Worm (Caenorhabditis elegans): ENCODE measurements around the gene kin-20.

DNA sequence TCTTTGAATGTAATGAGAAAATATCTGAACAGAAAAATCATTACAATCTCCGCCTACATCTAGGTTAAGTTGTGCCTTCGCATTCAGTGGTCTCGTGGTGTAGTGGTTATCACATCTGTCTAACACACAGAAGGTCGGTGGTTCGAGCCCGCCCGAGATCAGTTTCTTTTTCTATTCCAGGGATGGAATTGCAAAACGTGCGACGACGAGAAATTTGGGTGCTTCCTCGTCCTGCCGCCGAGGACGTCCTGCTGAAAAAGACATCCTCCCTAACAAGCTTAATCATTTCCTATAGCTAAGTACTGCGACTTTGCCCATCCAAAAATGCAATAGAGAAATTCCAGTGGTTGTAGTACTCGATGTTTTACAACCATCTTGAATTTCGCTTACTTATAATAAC, 41.5 kb downstream of the kin-20 start:
- TF ChIP-seq elt-3 (tag; optimal IDR thresholded peaks at IDR 0.05) = no peak
- TF ChIP-seq unc-62 (GFP tag; optimal IDR thresholded peaks at IDR 0.05) = no peak
- no peak for TF ChIP-seq unc-39 (tag; optimal IDR thresholded peaks at IDR 0.05)
- TF ChIP-seq nhr-12 (tag; optimal IDR thresholded peaks at IDR 0.05) = no peak
- TF ChIP-seq blmp-1 (tag; optimal IDR thresholded peaks at IDR 0.05) = no peak
- no peak for TF ChIP-seq M03D4.4 (tag; optimal IDR thresholded peaks at IDR 0.05)
- no peak for TF ChIP-seq pha-4 (tag; optimal IDR thresholded peaks at IDR 0.05)
- TF ChIP-seq mab-5 (tag; optimal IDR thresholded peaks at IDR 0.05) = no peak
- no peak for TF ChIP-seq nhr-76 (tag; optimal IDR thresholded peaks at IDR 0.05)
- TF ChIP-seq ham-2 (GFP tag; optimal IDR thresholded peaks at IDR 0.05) = no peak
- TF ChIP-seq ces-1 (GFP tag; optimal IDR thresholded peaks at IDR 0.05) = no peak

Data from whole organism, mixed stage, embryonic.